Worm (Caenorhabditis elegans) whole organism, young adult: ENCODE measurements around the gene ceeh-1.

Experiments
- B0336.3 ChIP-seq: fragments of 200-800 bp; sonication (Bioruptor generic); IDR thresholded peaks from 2 replicates; pipeline ENCODE4 v1.3.6; 2022; ENCODE audit warnings: missing genetic modification characterization, missing compliant biosample characterization
- F55B11.4 ChIP-seq: sonication (generic microtip); optimal IDR thresholded peaks from 2 replicates; lab custom pipeline; 2016; ENCODE audit warnings: missing compliant biosample characterization, missing genetic modification characterization, borderline replicate concordance; ENCODE audit not compliant: insufficient read depth
- F57A8.1 ChIP-seq: fragments of 200-800 bp; sonication (Bioruptor generic); optimal IDR thresholded peaks from 2 replicates; lab custom pipeline; 2018; ENCODE audit warnings: mild to moderate bottlenecking, missing genetic modification characterization, moderate library complexity, missing compliant biosample characterization
- Y53F4B.3 ChIP-seq: fragments of 200-800 bp; sonication (Bioruptor generic); IDR thresholded peaks from 2 replicates; pipeline ENCODE4 v1.3.6; 2022; ENCODE audit warnings: missing genetic modification reagents, missing genetic modification characterization, missing compliant biosample characterization
- Y95B8A.8 ChIP-seq: fragments of 200-800 bp; sonication (Bioruptor generic); IDR thresholded peaks from 2 replicates; pipeline ENCODE4 v1.3.6; 2022; ENCODE audit warnings: missing genetic modification reagents, missing genetic modification characterization, missing compliant biosample characterization
- ama-1 ChIP-seq, 3 experiments: fragments of 150-350 bp in 1 of 3; sonication (generic microtip) in 2 of 3; optimal IDR thresholded peaks; 2 replicates each; lab custom pipeline; 2014 to 2018; ENCODE audit warnings: missing biosample characterization in 2 of 3, missing genetic modification characterization in 2 of 3, missing genetic modification reagents in 2 of 3
- attf-3 ChIP-seq: fragments of 200-800 bp; sonication (Bioruptor generic); conservative IDR thresholded peaks from 2 replicates; pipeline ENCODE4 v1.3.6; 2022; ENCODE audit warnings: missing genetic modification reagents, missing genetic modification characterization, missing compliant biosample characterization
- bed-1 ChIP-seq: fragments of 200-800 bp; sonication (Bioruptor generic); IDR thresholded peaks from 2 replicates; pipeline ENCODE4 v1.3.6; 2022; ENCODE audit warnings: missing genetic modification reagents, missing genetic modification characterization, missing compliant biosample characterization
- chd-7 ChIP-seq: sonication (generic microtip); optimal IDR thresholded peaks from 2 replicates; lab custom pipeline; 2016; ENCODE audit warnings: mild to moderate bottlenecking, missing genetic modification characterization, moderate library complexity, missing compliant biosample characterization
- die-1 ChIP-seq: sonication (generic microtip); optimal IDR thresholded peaks from 2 replicates; lab custom pipeline; 2016; ENCODE audit warnings: missing genotype, mild to moderate bottlenecking, missing genetic modification characterization, missing compliant biosample characterization
- dpl-1 ChIP-seq: fragments of 150-350 bp; optimal IDR thresholded peaks from 2 replicates; lab custom pipeline; 2014; ENCODE audit warnings: missing biosample characterization, missing genetic modification reagents, missing genetic modification characterization
- egl-44 ChIP-seq: fragments of 200-800 bp; sonication (Bioruptor generic); IDR thresholded peaks from 2 replicates; pipeline ENCODE4 v1.3.6; 2022; ENCODE audit warnings: missing genetic modification reagents, missing genetic modification characterization, missing compliant biosample characterization
- egrh-3 ChIP-seq: fragments of 200-800 bp; sonication (Bioruptor generic); IDR thresholded peaks from 2 replicates; pipeline ENCODE4 v1.3.6; 2022; ENCODE audit warnings: missing genetic modification reagents, missing genetic modification characterization, missing compliant biosample characterization
- ets-4 ChIP-seq: fragments of 200-800 bp; sonication (Bioruptor generic); optimal IDR thresholded peaks from 2 replicates; lab custom pipeline; 2018; ENCODE audit warnings: mild to moderate bottlenecking, missing genetic modification characterization, missing compliant biosample characterization
- hlh-26 ChIP-seq: fragments of 200-800 bp; sonication (Bioruptor generic); conservative IDR thresholded peaks from 2 replicates; pipeline ENCODE4 v1.3.6; 2022; ENCODE audit warnings: missing genetic modification reagents, missing genetic modification characterization, missing compliant biosample characterization
- lin-26 ChIP-seq: fragments of 200-800 bp; sonication (Bioruptor generic); IDR thresholded peaks from 2 replicates; pipeline ENCODE4 v1.3.6; 2022; ENCODE audit warnings: missing genetic modification reagents, missing genetic modification characterization, missing compliant biosample characterization
- lin-54 ChIP-seq: fragments of 200-800 bp; sonication (Bioruptor generic); optimal IDR thresholded peaks from 2 replicates; lab custom pipeline; 2018; ENCODE audit warnings: mild to moderate bottlenecking, missing genetic modification characterization, missing compliant biosample characterization
- lsl-1 ChIP-seq: fragments of 200-800 bp; sonication (Bioruptor generic); optimal IDR thresholded peaks from 2 replicates; lab custom pipeline; 2018; ENCODE audit warnings: mild to moderate bottlenecking, missing genetic modification characterization, moderate library complexity, missing compliant biosample characterization
- madf-10 ChIP-seq: sonication (generic microtip); optimal IDR thresholded peaks from 2 replicates; lab custom pipeline; 2016; ENCODE audit warnings: mild to moderate bottlenecking, missing genetic modification characterization, missing compliant biosample characterization
- mel-28 ChIP-seq: sonication (generic microtip); optimal IDR thresholded peaks from 2 replicates; lab custom pipeline; 2016; ENCODE audit warnings: borderline replicate concordance, mild to moderate bottlenecking, missing genetic modification characterization, missing compliant biosample characterization
- mes-4 ChIP-seq: sonication (generic microtip); optimal IDR thresholded peaks from 2 replicates; lab custom pipeline; 2016; ENCODE audit warnings: missing genotype, missing genetic modification characterization, missing compliant biosample characterization
- nhr-90 ChIP-seq: sonication (generic microtip); optimal IDR thresholded peaks from 2 replicates; lab custom pipeline; 2016; ENCODE audit warnings: missing genotype, mild to moderate bottlenecking, missing genetic modification characterization, missing compliant biosample characterization
- pbrm-1 ChIP-seq: fragments of 200-800 bp; sonication (Bioruptor generic); IDR thresholded peaks from 2 replicates; pipeline ENCODE4 v1.3.6; 2022; ENCODE audit warnings: missing genetic modification reagents, missing genetic modification characterization, missing compliant biosample characterization
- rec-8 ChIP-seq, 2 experiments: sonication (generic microtip); optimal IDR thresholded peaks; 2 replicates each; lab custom pipeline; 2016; ENCODE audit warnings: mild to moderate bottlenecking in 2 of 2, missing genetic modification characterization in 2 of 2, missing genetic modification reagents in 2 of 2, missing genotype in 2 of 2, missing biosample characterization in 1 of 2, missing compliant biosample characterization in 1 of 2, moderate library complexity in 1 of 2
- sdz-38 ChIP-seq: sonication (generic microtip); optimal IDR thresholded peaks from 2 replicates; lab custom pipeline; 2016; ENCODE audit warnings: missing genotype, missing genetic modification characterization, missing compliant biosample characterization
- snpc-3.4 ChIP-seq: sonication (generic microtip); optimal IDR thresholded peaks from 2 replicates; lab custom pipeline; 2017; ENCODE audit warnings: missing genetic modification characterization, mild to moderate bottlenecking, missing compliant biosample characterization, antibody characterized with exemption, moderate library complexity, missing genotype, missing genetic modification reagents
- snpc-4 ChIP-seq, 5 experiments: fragments of 150-350 bp in 1 of 5; sonication (generic microtip) in 4 of 5; optimal IDR thresholded peaks; 2 replicates each; lab custom pipeline; 2014 to 2018; ENCODE audit warnings: missing genetic modification characterization in 5 of 5, missing biosample characterization in 3 of 5, antibody characterized with exemption in 2 of 5, mild to moderate bottlenecking in 2 of 5, missing compliant biosample characterization in 2 of 5, missing genotype in 2 of 5, moderate library complexity in 2 of 5, missing genetic modification reagents in 1 of 5
- sptf-2 ChIP-seq: fragments of 200-800 bp; sonication (Bioruptor generic); optimal IDR thresholded peaks from 2 replicates; lab custom pipeline; 2018; ENCODE audit warnings: mild to moderate bottlenecking, missing genetic modification characterization, missing compliant biosample characterization
- tlf-1 ChIP-seq: fragments of 200-800 bp; sonication (Bioruptor generic); optimal IDR thresholded peaks from 2 replicates; lab custom pipeline; 2018; ENCODE audit warnings: mild to moderate bottlenecking, missing genetic modification characterization, missing compliant biosample characterization
- zfh-2 ChIP-seq: fragments of 200-800 bp; sonication (Bioruptor generic); conservative IDR thresholded peaks from 2 replicates; pipeline ENCODE4 v1.3.6; 2022; ENCODE audit warnings: missing genetic modification reagents, missing genetic modification characterization, missing compliant biosample characterization

Gene ceeh-1

ce11 chrIII:856908-857307, 24.8 kb upstream of the ceeh-1 start:
- no peak for TF ChIP-seq lin-26
- TF ChIP-seq sdz-38 (tag; lab: Kevin White, UChicago), result no peak
- TF ChIP-seq snpc-3.4, result no peak
- no peak for TF ChIP-seq ets-4
- no peak for TF ChIP-seq chd-7 (tag; lab: Kevin White, UChicago)
- TF ChIP-seq lsl-1 (GFP tag; lab: Kevin White, UChicago), result no peak
- TF ChIP-seq mel-28 (tag; lab: Kevin White, UChicago), result no peak
- TF ChIP-seq die-1 (tag; lab: Kevin White, UChicago), result no peak
- no peak for TF ChIP-seq F55B11.4 (tag; lab: Kevin White, UChicago)
- TF ChIP-seq mes-4, result no peak
- no peak for TF ChIP-seq lin-54 (GFP tag; lab: Kevin White, UChicago)

ce11 chrIII:856260-856659, 24.2 kb upstream of the ceeh-1 start, which contains the start of gene K02F3.12:
Gene K02F3.12 (plus strand): TSS chrIII:856560.
- TF ChIP-seq F55B11.4 (tag; lab: Kevin White, UChicago) (no peak), hlh-26 (GFP tag; lab: Robert Waterston, UW) (no peak), tlf-1 (GFP tag; lab: Kevin White, UChicago) (no peak), rec-8 (tag; optimal IDR thresholded peaks at IDR 0.05; lab: Kevin White, UChicago) (no peak), sptf-2 (GFP tag; lab: Kevin White, UChicago) (no peak), snpc-4 (GFP tag; optimal IDR thresholded peaks at IDR 0.05; lab: Kevin White, UChicago) (no peak), snpc-4 (tag; optimal IDR thresholded peaks at IDR 0.05; lab: Kevin White, UChicago) (no peak), chd-7 (tag; lab: Kevin White, UChicago) (no peak), Y95B8A.8 (GFP tag; lab: Robert Waterston, UW) (no peak), dpl-1 (no peak), lin-54 (GFP tag; lab: Kevin White, UChicago) (no peak), nhr-90 (tag; lab: Kevin White, UChicago) (no peak)
- TF ChIP-seq, all 124 proteins: peak for 0

ce11 chrIII:853859-854359, 21.8 kb upstream of the ceeh-1 start, which contains the start of the genes rnp-5 and tag-51:
Gene rnp-5 (minus strand): TSS chrIII:853909.
Gene tag-51 (plus strand): TSS chrIII:854221.
- TF ChIP-seq ama-1 (optimal IDR thresholded peaks at IDR 0.05; lab: Kevin White, UChicago) (no peak), ama-1 (GFP tag; optimal IDR thresholded peaks at IDR 0.05; lab: Kevin White, UChicago) (no peak), attf-3 (GFP tag; lab: Robert Waterston, UW) (peak; percentile 89)
- TF ChIP-seq, all 124 proteins: peak for 1

ce11 chrIII:853414-853813, 21.3 kb upstream of the ceeh-1 start:
- TF ChIP-seq Y53F4B.3 (GFP tag; lab: Robert Waterston, UW) (no peak), zfh-2 (peak; percentile 91), bed-1 (GFP tag; lab: Robert Waterston, UW) (no peak), egrh-3 (GFP tag; lab: Robert Waterston, UW) (peak; percentile 73; the same call in 1 of the 2 replicates), F57A8.1 (GFP tag; lab: Kevin White, UChicago) (no peak), pbrm-1 (GFP tag; lab: Robert Waterston, UW) (no peak), B0336.3 (GFP tag; lab: Robert Waterston, UW) (no peak), madf-10 (tag; lab: Kevin White, UChicago) (no peak), egl-44 (GFP tag; lab: Robert Waterston, UW) (no peak)
